Worm (Caenorhabditis elegans) whole organism, mixed stage, embryonic: ENCODE results near the gene madf-3.

ENCODE experiments used
- M03D4.4 ChIP-seq: sonication (generic microtip); optimal IDR thresholded peaks from 2 replicates; lab custom pipeline; 2017; ENCODE audit warnings: mild to moderate bottlenecking, missing genetic modification characterization, missing compliant biosample characterization
- blmp-1 ChIP-seq: fragments of 150-350 bp; optimal IDR thresholded peaks from 2 replicates; lab custom pipeline; 2014; ENCODE audit warnings: missing biosample characterization, missing genetic modification characterization
- ceh-83 ChIP-seq: fragments of 200-800 bp; sonication (Bioruptor generic); optimal IDR thresholded peaks from 2 replicates; lab custom pipeline; 2018; ENCODE audit warnings: mild to moderate bottlenecking, missing genetic modification characterization, missing compliant biosample characterization
- ces-1 ChIP-seq: fragments of 150-350 bp; optimal IDR thresholded peaks from 2 replicates; lab custom pipeline; 2014; ENCODE audit warnings: missing biosample characterization, missing genetic modification reagents, missing genetic modification characterization
- lin-13 ChIP-seq: fragments of 150-350 bp; optimal IDR thresholded peaks from 2 replicates; lab custom pipeline; 2014; ENCODE audit warnings: missing biosample characterization, missing genetic modification characterization
- mep-1 ChIP-seq: fragments of 150-350 bp; optimal IDR thresholded peaks from 2 replicates; lab custom pipeline; 2017; ENCODE audit warnings: missing biosample characterization, missing genetic modification reagents, missing genetic modification characterization, inconsistent platforms
- nhr-12 ChIP-seq: fragments of 150-350 bp; optimal IDR thresholded peaks from 2 replicates; lab custom pipeline; 2014; ENCODE audit warnings: missing biosample characterization, missing genetic modification characterization
- nhr-28 ChIP-seq: fragments of 150-350 bp; optimal IDR thresholded peaks from 2 replicates; lab custom pipeline; 2014; ENCODE audit warnings: missing biosample characterization, missing genetic modification characterization
- nhr-76 ChIP-seq: sonication (generic microtip); optimal IDR thresholded peaks from 2 replicates; lab custom pipeline; 2017; ENCODE audit warnings: missing biosample characterization, missing genetic modification characterization
- pha-4 ChIP-seq: fragments of 150-350 bp; optimal IDR thresholded peaks from 2 replicates; lab custom pipeline; 2018; ENCODE audit warnings: missing biosample characterization, missing genetic modification reagents, missing genetic modification characterization
- snpc-4 ChIP-seq: fragments of 150-350 bp; optimal IDR thresholded peaks from 2 replicates; lab custom pipeline; 2014; ENCODE audit warnings: missing biosample characterization, missing genetic modification characterization
- unc-39 ChIP-seq: fragments of 150-350 bp; optimal IDR thresholded peaks from 2 replicates; lab custom pipeline; 2014; ENCODE audit warnings: missing biosample characterization, missing genetic modification characterization
- ztf-11 ChIP-seq: fragments of 150-350 bp; optimal IDR thresholded peaks from 2 replicates; lab custom pipeline; 2014; ENCODE audit warnings: missing biosample characterization, missing genetic modification characterization

ce11 chrII:4374885-4375284, 40.3 kb downstream of the madf-3 start:
- TF ChIP-seq unc-39 (tag; lab: Kevin White, UChicago) (no peak), ztf-11 (no peak), nhr-28 (no peak), nhr-12 (tag; lab: Kevin White, UChicago) (no peak), nhr-76 (tag; lab: Kevin White, UChicago) (no peak), pha-4 (tag; lab: Kevin White, UChicago) (no peak), ces-1 (GFP tag; lab: Kevin White, UChicago) (no peak), mep-1 (tag; lab: Kevin White, UChicago) (no peak), lin-13 (tag; lab: Kevin White, UChicago) (no peak), blmp-1 (tag; lab: Kevin White, UChicago) (no peak), ceh-83 (no peak), M03D4.4 (no peak), snpc-4 (tag; lab: Kevin White, UChicago) (no peak)
